Worm (Caenorhabditis elegans) whole organism, L4/young adult: ENCODE data around the gene cng-1.

Experiments used
- dao-5 ChIP-seq: sonication (generic microtip); optimal IDR thresholded peaks from 2 replicates; lab custom pipeline; 2016; ENCODE audit warnings: missing genotype, missing genetic modification characterization, moderate library complexity, missing compliant biosample characterization
- him-1 ChIP-seq: sonication (generic microtip); optimal IDR thresholded peaks from 2 replicates; lab custom pipeline; 2016; ENCODE audit warnings: missing genotype, missing genetic modification reagents, missing genetic modification characterization, missing compliant biosample characterization

DNA sequence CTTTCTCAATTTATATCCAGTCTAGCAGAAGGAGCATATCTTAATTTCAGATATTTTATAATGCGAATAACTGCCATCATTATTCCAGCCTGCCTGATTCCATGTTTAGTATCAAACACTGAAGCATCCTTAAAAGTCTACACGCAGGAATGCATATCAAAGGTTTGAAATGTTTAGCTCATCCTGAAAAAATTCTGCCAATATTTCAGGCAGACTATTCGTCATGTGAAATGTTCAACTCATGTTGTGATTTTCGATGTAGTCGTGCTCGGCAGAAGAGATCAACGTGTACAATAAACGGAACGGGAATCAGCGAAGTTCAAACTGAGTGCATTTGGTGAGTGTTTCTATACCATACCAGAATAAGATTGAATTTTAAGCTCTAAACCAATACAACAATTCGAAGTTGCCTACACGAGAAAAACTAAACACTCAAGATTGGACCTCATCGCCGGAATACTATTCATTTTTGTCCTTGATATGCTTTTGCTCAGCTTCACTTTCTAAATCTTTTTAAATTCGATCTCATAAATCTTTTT is 31.7 kb downstream of the cng-1 start, which contains the start of gene T01C3.11:
- TF ChIP-seq dao-5 (tag; lab: Kevin White, UChicago) (no peak), him-1 (tag; lab: Kevin White, UChicago) (no peak)
